Worm (Caenorhabditis elegans) whole organism, late embryonic: Measurements from ENCODE around the gene Y38E10A.28.

Experiments
- C08G9.2 ChIP-seq: sonication (generic microtip); optimal IDR thresholded peaks from 2 replicates; lab custom pipeline; 2016; ENCODE audit warnings: mild to moderate bottlenecking, missing genetic modification characterization, moderate library complexity, missing compliant biosample characterization
- T23F11.4 ChIP-seq: fragments of 200-800 bp; sonication (Bioruptor generic); optimal IDR thresholded peaks from 2 replicates; lab custom pipeline; 2018; ENCODE audit warnings: mild to moderate bottlenecking, missing genetic modification characterization, missing compliant biosample characterization
- dve-1 ChIP-seq: sonication (generic microtip); optimal IDR thresholded peaks from 2 replicates; lab custom pipeline; 2017; ENCODE audit warnings: antibody characterized with exemption, mild to moderate bottlenecking, missing genetic modification characterization, missing compliant biosample characterization
- ets-4 ChIP-seq: sonication (generic microtip); optimal IDR thresholded peaks from 2 replicates; lab custom pipeline; 2016; ENCODE audit warnings: missing genetic modification characterization, missing compliant biosample characterization
- hlh-15 ChIP-seq: sonication (generic microtip); optimal IDR thresholded peaks from 2 replicates; lab custom pipeline; 2016; ENCODE audit warnings: missing genetic modification characterization, missing compliant biosample characterization
- lin-11 ChIP-seq: fragments of 200-800 bp; sonication (Bioruptor generic); optimal IDR thresholded peaks from 2 replicates; lab custom pipeline; 2018; ENCODE audit warnings: mild to moderate bottlenecking, missing genetic modification characterization, missing compliant biosample characterization
- nhr-11 ChIP-seq: fragments of 150-350 bp; optimal IDR thresholded peaks from 2 replicates; lab custom pipeline; 2014; ENCODE audit warnings: missing biosample characterization, missing genetic modification characterization
- pag-3 ChIP-seq: sonication (generic microtip); optimal IDR thresholded peaks from 2 replicates; lab custom pipeline; 2016; ENCODE audit warnings: missing compliant biosample characterization, missing genetic modification characterization, borderline replicate concordance
- rnt-1 ChIP-seq: sonication (generic microtip); optimal IDR thresholded peaks from 2 replicates; lab custom pipeline; 2016; ENCODE audit warnings: missing genetic modification characterization, missing compliant biosample characterization
- tbx-2 ChIP-seq: sonication (generic microtip); optimal IDR thresholded peaks from 2 replicates; lab custom pipeline; 2016; ENCODE audit warnings: missing genetic modification characterization, missing compliant biosample characterization

- TF ChIP-seq rnt-1 (tag; lab: Kevin White, UChicago) (no peak), nhr-11 (tag; lab: Kevin White, UChicago) (no peak), C08G9.2 (no peak), hlh-15 (no peak), ets-4 (tag; lab: Kevin White, UChicago) (no peak), pag-3 (tag; lab: Kevin White, UChicago) (no peak), dve-1 (tag; lab: Kevin White, UChicago) (no peak), tbx-2 (tag; lab: Kevin White, UChicago) (no peak), lin-11 (no peak), T23F11.4 (GFP tag; lab: Kevin White, UChicago) (no peak)
These were observed 28.1 kb downstream of the Y38E10A.28 start for ce11 chrII:12657620-12658019.
